Worm (Caenorhabditis elegans) whole organism, young adult: ENCODE data around the gene M04D8.5.

Experiments used
- B0035.1 ChIP-seq: sonication (generic microtip); optimal IDR thresholded peaks from 2 replicates; lab custom pipeline; 2016; ENCODE audit warnings: missing genetic modification characterization, mild to moderate bottlenecking, missing compliant biosample characterization, missing genotype, missing genetic modification reagents
- F49E8.2 ChIP-seq: sonication (generic microtip); optimal IDR thresholded peaks from 3 replicates; lab custom pipeline; 2017; ENCODE audit warnings: missing genetic modification characterization, mild to moderate bottlenecking, missing compliant biosample characterization, antibody characterized with exemption, moderate library complexity; ENCODE audit not compliant: insufficient read depth
- T26A5.8 ChIP-seq: sonication (generic microtip); optimal IDR thresholded peaks from 2 replicates; lab custom pipeline; 2016; ENCODE audit warnings: missing genetic modification characterization, missing compliant biosample characterization
- Y67H2A.10 ChIP-seq: fragments of 200-800 bp; sonication (Bioruptor generic); conservative IDR thresholded peaks from 2 replicates; pipeline ENCODE4 v1.3.6; 2022; ENCODE audit warnings: missing genetic modification reagents, missing genetic modification characterization, missing compliant biosample characterization
- Y95B8A.8 ChIP-seq: fragments of 200-800 bp; sonication (Bioruptor generic); IDR thresholded peaks from 2 replicates; pipeline ENCODE4 v1.3.6; 2022; ENCODE audit warnings: missing genetic modification reagents, missing genetic modification characterization, missing compliant biosample characterization
- attf-3 ChIP-seq: fragments of 200-800 bp; sonication (Bioruptor generic); conservative IDR thresholded peaks from 2 replicates; pipeline ENCODE4 v1.3.6; 2022; ENCODE audit warnings: missing genetic modification reagents, missing genetic modification characterization, missing compliant biosample characterization
- attf-5 ChIP-seq: fragments of 200-800 bp; sonication (Bioruptor generic); optimal IDR thresholded peaks from 2 replicates; lab custom pipeline; 2018; ENCODE audit warnings: mild to moderate bottlenecking, missing genetic modification characterization, missing compliant biosample characterization
- bed-1 ChIP-seq: fragments of 200-800 bp; sonication (Bioruptor generic); IDR thresholded peaks from 2 replicates; pipeline ENCODE4 v1.3.6; 2022; ENCODE audit warnings: missing genetic modification reagents, missing genetic modification characterization, missing compliant biosample characterization
- ccch-3 ChIP-seq: fragments of 200-800 bp; sonication (Bioruptor generic); optimal IDR thresholded peaks from 2 replicates; lab custom pipeline; 2018; ENCODE audit warnings: mild to moderate bottlenecking, missing genetic modification characterization, missing compliant biosample characterization
- ceh-100 ChIP-seq: fragments of 200-800 bp; sonication (Bioruptor generic); IDR thresholded peaks from 2 replicates; pipeline ENCODE4 v1.3.6; 2022; ENCODE audit warnings: missing genetic modification reagents, missing genetic modification characterization, missing compliant biosample characterization
- ceh-79 ChIP-seq: sonication (generic microtip); optimal IDR thresholded peaks from 2 replicates; lab custom pipeline; 2017; ENCODE audit warnings: mild to moderate bottlenecking, missing genetic modification characterization, missing compliant biosample characterization
- dox-1 ChIP-seq: fragments of 200-800 bp; sonication (Bioruptor generic); IDR thresholded peaks from 2 replicates; pipeline ENCODE4 v1.3.6; 2022; ENCODE audit warnings: missing genetic modification reagents, missing genetic modification characterization, missing compliant biosample characterization
- fkh-3 ChIP-seq: sonication (generic microtip); optimal IDR thresholded peaks from 2 replicates; lab custom pipeline; 2016; ENCODE audit warnings: mild to moderate bottlenecking, missing genetic modification characterization, missing compliant biosample characterization
- hlh-12 ChIP-seq: sonication (generic microtip); optimal IDR thresholded peaks from 2 replicates; lab custom pipeline; 2016; ENCODE audit warnings: missing genetic modification characterization, missing compliant biosample characterization
- hmg-1.2 ChIP-seq: fragments of 200-800 bp; sonication (Bioruptor generic); IDR thresholded peaks from 2 replicates; pipeline ENCODE4 v1.3.6; 2022; ENCODE audit warnings: missing genetic modification reagents, missing genetic modification characterization, missing compliant biosample characterization
- hrde-1 ChIP-seq: sonication (generic microtip); optimal IDR thresholded peaks from 2 replicates; lab custom pipeline; 2016; ENCODE audit warnings: missing genetic modification characterization, mild to moderate bottlenecking, missing compliant biosample characterization, moderate library complexity, missing genotype, missing genetic modification reagents, borderline replicate concordance
- let-526 ChIP-seq: fragments of 200-800 bp; sonication (Bioruptor generic); IDR thresholded peaks from 2 replicates; pipeline ENCODE4 v1.3.6; 2022; ENCODE audit warnings: missing genetic modification reagents, missing genetic modification characterization, missing compliant biosample characterization
- lin-35 ChIP-seq, 3 experiments: fragments of 150-350 bp in 2 of 3; sonication (generic microtip) in 1 of 3; optimal IDR thresholded peaks; 2 replicates each; lab custom pipeline; 2014 to 2018; ENCODE audit warnings: missing biosample characterization in 3 of 3, missing genetic modification characterization in 3 of 3, missing genetic modification reagents in 3 of 3
- lin-54 ChIP-seq: fragments of 200-800 bp; sonication (Bioruptor generic); optimal IDR thresholded peaks from 2 replicates; lab custom pipeline; 2018; ENCODE audit warnings: mild to moderate bottlenecking, missing genetic modification characterization, missing compliant biosample characterization
- lsl-1 ChIP-seq: fragments of 200-800 bp; sonication (Bioruptor generic); optimal IDR thresholded peaks from 2 replicates; lab custom pipeline; 2018; ENCODE audit warnings: mild to moderate bottlenecking, missing genetic modification characterization, moderate library complexity, missing compliant biosample characterization
- lsy-27 ChIP-seq: sonication (generic microtip); optimal IDR thresholded peaks from 2 replicates; lab custom pipeline; 2017; ENCODE audit warnings: missing genetic modification characterization, mild to moderate bottlenecking, missing compliant biosample characterization, antibody characterized with exemption, missing genotype, borderline replicate concordance; ENCODE audit not compliant: insufficient read depth
- madf-10 ChIP-seq: sonication (generic microtip); optimal IDR thresholded peaks from 2 replicates; lab custom pipeline; 2016; ENCODE audit warnings: mild to moderate bottlenecking, missing genetic modification characterization, missing compliant biosample characterization
- nfya-1 ChIP-seq: sonication (generic microtip); optimal IDR thresholded peaks from 2 replicates; lab custom pipeline; 2017; ENCODE audit warnings: antibody characterized with exemption, missing compliant biosample characterization, missing genetic modification characterization, borderline replicate concordance; ENCODE audit not compliant: insufficient read depth
- nhr-120 ChIP-seq: fragments of 200-800 bp; sonication (Bioruptor generic); IDR thresholded peaks from 2 replicates; pipeline ENCODE4 v1.3.6; 2022; ENCODE audit warnings: missing genetic modification characterization, missing compliant biosample characterization
- rec-8 ChIP-seq, 2 experiments: sonication (generic microtip); optimal IDR thresholded peaks; 2 replicates each; lab custom pipeline; 2016; ENCODE audit warnings: mild to moderate bottlenecking in 2 of 2, missing genetic modification characterization in 2 of 2, missing genetic modification reagents in 2 of 2, missing genotype in 2 of 2, missing biosample characterization in 1 of 2, missing compliant biosample characterization in 1 of 2, moderate library complexity in 1 of 2
- repo-1 ChIP-seq: sonication (generic microtip); optimal IDR thresholded peaks from 2 replicates; lab custom pipeline; 2017; ENCODE audit warnings: mild to moderate bottlenecking, missing genetic modification characterization, missing compliant biosample characterization
- rpc-1 ChIP-seq, 2 experiments: fragments of 150-350 bp in 1 of 2; sonication (generic microtip) in 1 of 2; optimal IDR thresholded peaks; 2 replicates each; lab custom pipeline; 2014 to 2018; ENCODE audit warnings: missing biosample characterization in 1 of 2, missing genetic modification characterization in 1 of 2, missing genetic modification reagents in 1 of 2, missing genotype in 1 of 2
- sdz-38 ChIP-seq: sonication (generic microtip); optimal IDR thresholded peaks from 2 replicates; lab custom pipeline; 2016; ENCODE audit warnings: missing genotype, missing genetic modification characterization, missing compliant biosample characterization
- sea-2 ChIP-seq: fragments of 200-800 bp; sonication (Bioruptor generic); IDR thresholded peaks from 2 replicates; pipeline ENCODE4 v1.3.6; 2022; ENCODE audit warnings: missing genetic modification characterization, missing compliant biosample characterization
- snpc-4 ChIP-seq, 5 experiments: fragments of 150-350 bp in 1 of 5; sonication (generic microtip) in 4 of 5; optimal IDR thresholded peaks; 2 replicates each; lab custom pipeline; 2014 to 2018; ENCODE audit warnings: missing genetic modification characterization in 5 of 5, missing biosample characterization in 3 of 5, antibody characterized with exemption in 2 of 5, mild to moderate bottlenecking in 2 of 5, missing compliant biosample characterization in 2 of 5, missing genotype in 2 of 5, moderate library complexity in 2 of 5, missing genetic modification reagents in 1 of 5
- somi-1 ChIP-seq: fragments of 200-800 bp; sonication (Bioruptor generic); optimal IDR thresholded peaks from 2 replicates; lab custom pipeline; 2018; ENCODE audit warnings: mild to moderate bottlenecking, missing genetic modification characterization, missing compliant biosample characterization
- tlf-1 ChIP-seq: fragments of 200-800 bp; sonication (Bioruptor generic); optimal IDR thresholded peaks from 2 replicates; lab custom pipeline; 2018; ENCODE audit warnings: mild to moderate bottlenecking, missing genetic modification characterization, missing compliant biosample characterization
- ztf-18 ChIP-seq: sonication (generic microtip); optimal IDR thresholded peaks from 2 replicates; lab custom pipeline; 2016; ENCODE audit warnings: missing genotype, mild to moderate bottlenecking, missing genetic modification characterization, missing compliant biosample characterization
- ztf-26 ChIP-seq: sonication (generic microtip); optimal IDR thresholded peaks from 2 replicates; lab custom pipeline; 2017; ENCODE audit warnings: missing genetic modification characterization, missing compliant biosample characterization

Gene M04D8.5

ce11 chrIII:10023452-10023851 is 9.7 kb downstream of the M04D8.5 start, which contains the start of gene ins-21:
Gene ins-21 (plus strand): TSS chrIII:10023752.
- no peak for TF ChIP-seq snpc-4 (GFP tag; optimal IDR thresholded peaks at IDR 0.05; lab: Kevin White, UChicago)
- no peak for TF ChIP-seq snpc-4 (tag; optimal IDR thresholded peaks at IDR 0.05; lab: Kevin White, UChicago)
- no peak for TF ChIP-seq repo-1 (tag; lab: Kevin White, UChicago)
- no peak for TF ChIP-seq lsl-1
- no peak for TF ChIP-seq attf-3 (GFP tag; lab: Robert Waterston, UW)
- TF ChIP-seq lsy-27 (tag; lab: Kevin White, UChicago) = no peak
- TF ChIP-seq ceh-79 (tag; lab: Kevin White, UChicago) = no peak
- no peak for TF ChIP-seq dox-1 (GFP tag; lab: Robert Waterston, UW)
- TF ChIP-seq madf-10 = no peak
- no peak for TF ChIP-seq sea-2 (GFP tag; lab: Robert Waterston, UW)
- no peak for TF ChIP-seq ceh-100 (GFP tag; lab: Robert Waterston, UW)
- TF ChIP-seq let-526 (GFP tag; lab: Robert Waterston, UW) = no peak
- TF ChIP-seq hrde-1 = no peak
- TF ChIP-seq hlh-12 (tag; lab: Kevin White, UChicago) = no peak
- TF ChIP-seq bed-1 (GFP tag; lab: Robert Waterston, UW) = no peak
- no peak for TF ChIP-seq rec-8 (tag; optimal IDR thresholded peaks at IDR 0.05; lab: Kevin White, UChicago)

ce11 chrIII:10018007-10018406 is 15.1 kb downstream of the M04D8.5 start:
- TF ChIP-seq lin-54 (GFP tag; lab: Kevin White, UChicago) = no peak
- TF ChIP-seq ztf-18 (tag; lab: Kevin White, UChicago) = no peak
- TF ChIP-seq lin-35 (GFP tag; optimal IDR thresholded peaks at IDR 0.05; lab: Kevin White, UChicago) = no peak
- TF ChIP-seq tlf-1 = no peak
- TF ChIP-seq attf-3 (GFP tag; lab: Robert Waterston, UW) = no peak
- TF ChIP-seq fkh-3 = no peak

- TF ChIP-seq ztf-26 (tag; lab: Kevin White, UChicago) (no peak), madf-10 (peak; percentile 32)
Measured at ce11 chrIII:10016413-10017051, 16.6 kb downstream of the M04D8.5 start, which contains the start of gene rgs-1. Gene rgs-1 (minus strand): TSS chrIII:10016558.

ce11 chrIII:10012136-10012535 is 21.0 kb downstream of the M04D8.5 start, which contains the start of gene C05B5.16:
Gene C05B5.16 (plus strand): TSS chrIII:10012436.
- TF ChIP-seq T26A5.8 (tag; lab: Kevin White, UChicago) (no peak), ztf-26 (tag; lab: Kevin White, UChicago) (no peak), nhr-120 (GFP tag; lab: Robert Waterston, UW) (no peak), ccch-3 (no peak), hrde-1 (no peak), nfya-1 (no peak), B0035.1 (tag; lab: Kevin White, UChicago) (no peak), bed-1 (GFP tag; lab: Robert Waterston, UW) (no peak), Y67H2A.10 (GFP tag; lab: Robert Waterston, UW) (no peak), Y95B8A.8 (GFP tag; lab: Robert Waterston, UW) (no peak), sdz-38 (no peak), F49E8.2 (tag; lab: Kevin White, UChicago) (no peak), somi-1 (GFP tag; lab: Kevin White, UChicago) (no peak), attf-5 (GFP tag; lab: Kevin White, UChicago) (no peak), rpc-1 (optimal IDR thresholded peaks at IDR 0.05; lab: Kevin White, UChicago) (no peak), rpc-1 (tag; optimal IDR thresholded peaks at IDR 0.05; lab: Kevin White, UChicago) (no peak), hmg-1.2 (GFP tag; lab: Robert Waterston, UW) (no peak)
- TF ChIP-seq, all 124 proteins: peak for 0
